Fruit fly (Drosophila melanogaster): Measurements from ENCODE around the gene spas.
A peak's percentile ranks its signal among the peaks of the same experiment; 100 is the strongest.

The spas gene

DNA sequence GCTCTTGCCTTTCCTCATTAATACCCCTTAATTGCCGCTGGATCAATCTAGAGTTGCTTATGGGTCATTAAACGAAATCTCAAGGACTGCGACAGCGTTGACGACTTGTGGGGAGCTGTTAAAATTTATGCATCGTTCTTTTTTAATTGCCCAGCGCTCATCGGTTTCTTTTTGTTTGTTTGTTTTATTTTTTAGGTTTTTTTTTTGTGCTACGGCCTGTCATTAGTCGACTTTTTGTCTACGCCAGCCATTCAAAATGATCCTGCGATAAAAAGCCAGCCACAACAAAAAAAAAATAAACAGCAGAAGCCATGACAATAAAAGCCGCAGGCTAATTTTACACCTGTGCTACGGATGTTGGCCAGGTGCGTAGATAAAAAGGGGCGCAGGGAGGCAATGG lies 34.1 kb upstream of the spas start (continued):
- TF ChIP-seq ss (GFP tag; optimal IDR thresholded peaks at IDR 0.05) (peak; percentile 76 to 84), Ets96B (tag; optimal IDR thresholded peaks at IDR 0.05) (no peak), lz (GFP tag; optimal IDR thresholded peaks at IDR 0.05) (no peak), CG6854 (GFP tag; optimal IDR thresholded peaks at IDR 0.05) (no peak), Blimp-1 (GFP tag; optimal IDR thresholded peaks at IDR 0.05) (no peak), Ets21C (GFP tag; optimal IDR thresholded peaks at IDR 0.05) (no peak), fd59A (GFP tag; optimal IDR thresholded peaks at IDR 0.05) (no peak), Gug (GFP tag; IDR thresholded peaks at IDR 0.05) (no peak), dac (GFP tag; optimal IDR thresholded peaks at IDR 0.05) (no peak), CG4318 (GFP tag; optimal IDR thresholded peaks at IDR 0.05) (no peak), CG10631 (GFP tag; optimal IDR thresholded peaks at IDR 0.05) (no peak), spab (GFP tag; optimal IDR thresholded peaks at IDR 0.05) (peak; percentile 60), CG6792 (GFP tag; optimal IDR thresholded peaks at IDR 0.05) (no peak), Smox (GFP tag; optimal IDR thresholded peaks at IDR 0.05) (no peak), CG34406 (GFP tag; optimal IDR thresholded peaks at IDR 0.05) (no peak), dsx (GFP tag; optimal IDR thresholded peaks at IDR 0.05; ENCODE audit: poor library complexity, severe bottlenecking) (peak; percentile 34), CG6808 (GFP tag; optimal IDR thresholded peaks at IDR 0.05) (peak; percentile 75), CG32006 (GFP tag; optimal IDR thresholded peaks at IDR 0.05) (no peak)

DNA sequence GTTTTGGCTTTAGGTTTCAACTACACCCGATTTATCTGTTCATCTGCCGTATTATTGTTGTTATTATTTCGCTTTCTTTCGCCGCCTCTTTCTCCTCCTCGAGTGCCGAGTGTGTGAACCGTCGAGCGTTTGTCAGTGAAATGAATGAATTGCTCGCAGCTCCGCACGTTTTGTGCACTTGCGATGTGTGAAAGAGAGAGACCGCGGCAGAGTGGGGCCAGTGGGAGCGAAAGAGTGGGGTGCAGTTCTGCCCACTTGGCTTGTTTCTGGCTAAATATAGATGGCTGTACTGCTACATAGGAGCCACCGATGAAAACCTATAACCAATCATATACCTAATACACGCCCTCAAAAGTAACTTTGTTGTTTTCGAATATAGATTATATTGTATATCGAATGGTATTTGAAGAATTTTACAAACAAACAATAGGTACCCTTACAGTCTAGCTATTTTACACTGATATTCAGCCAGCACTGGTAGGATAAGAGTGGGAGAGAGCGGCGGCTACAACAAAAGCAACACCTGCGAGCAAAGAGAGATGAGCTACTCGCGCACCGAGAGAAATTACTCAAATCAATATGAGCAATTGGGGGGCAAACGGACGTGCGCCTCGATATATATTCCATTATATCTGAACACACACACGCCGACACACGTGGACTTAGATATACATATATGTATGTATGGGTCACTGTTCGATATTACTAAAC lies 31.4 kb upstream of the spas start:
- TF ChIP-seq CG32006 (GFP tag; optimal IDR thresholded peaks at IDR 0.05) (peak; percentile 47), spab (GFP tag; optimal IDR thresholded peaks at IDR 0.05) (no peak), CG6276 (GFP tag; optimal IDR thresholded peaks at IDR 0.05) (peak; percentile 41), ss (GFP tag; optimal IDR thresholded peaks at IDR 0.05) (peak in 1 of 2 experiments; percentile 26), CG1621 (tag; optimal IDR thresholded peaks at IDR 0.05) (no peak), Smox (GFP tag; optimal IDR thresholded peaks at IDR 0.05) (peak; percentile 1), salr (GFP tag; optimal IDR thresholded peaks at IDR 0.05) (no peak), CG6808 (GFP tag; optimal IDR thresholded peaks at IDR 0.05) (peak; percentile 14), Met (GFP tag; optimal IDR thresholded peaks at IDR 0.05) (peak; percentile 56), esn (GFP tag; optimal IDR thresholded peaks at IDR 0.05) (peak; percentile 32), Lpt (GFP tag; optimal IDR thresholded peaks at IDR 0.05) (no peak), CG31627 (GFP tag; optimal IDR thresholded peaks at IDR 0.05) (peak; percentile 20), Eip75B (GFP tag; optimal IDR thresholded peaks at IDR 0.05) (peak; percentile 28), lz (GFP tag; optimal IDR thresholded peaks at IDR 0.05) (peak; percentile 22), CG8119 (GFP tag; IDR thresholded peaks at IDR 0.05) (peak; percentile 55), CG3032 (tag; optimal IDR thresholded peaks at IDR 0.05) (no peak), CG11902 (GFP tag; optimal IDR thresholded peaks at IDR 0.05) (no peak), achi (GFP tag; optimal IDR thresholded peaks at IDR 0.05) (no peak), dac (GFP tag; optimal IDR thresholded peaks at IDR 0.05) (peak; percentile 14), CG10631 (GFP tag; optimal IDR thresholded peaks at IDR 0.05) (no peak), acj6 (GFP tag; optimal IDR thresholded peaks at IDR 0.05) (no peak), vri (GFP tag; optimal IDR thresholded peaks at IDR 0.05) (peak; percentile 9), net (GFP tag; optimal IDR thresholded peaks at IDR 0.05) (peak; percentile 24), Blimp-1 (GFP tag; optimal IDR thresholded peaks at IDR 0.05) (no peak), CG3919 (GFP tag; optimal IDR thresholded peaks at IDR 0.05) (peak; percentile 10), pdm3 (GFP tag; optimal IDR thresholded peaks at IDR 0.05) (peak; percentile 4), CG6163 (GFP tag; IDR thresholded peaks at IDR 0.05) (peak; percentile 41; the same call in 1 of the 3 replicates), CG8319 (GFP tag; optimal IDR thresholded peaks at IDR 0.05) (no peak), Ets21C (GFP tag; optimal IDR thresholded peaks at IDR 0.05) (peak; percentile 21), cyc (GFP tag; optimal IDR thresholded peaks at IDR 0.05) (no peak), fd85E (GFP tag; optimal IDR thresholded peaks at IDR 0.05) (no peak), eg (GFP tag; IDR thresholded peaks at IDR 0.05) (peak; percentile 54), CG34406 (GFP tag; optimal IDR thresholded peaks at IDR 0.05) (no peak), Sox15 (GFP tag; optimal IDR thresholded peaks at IDR 0.05) (no peak), CG11762 (GFP tag; optimal IDR thresholded peaks at IDR 0.05; ENCODE audit: insufficient read depth) (no peak), CG7368 (GFP tag; optimal IDR thresholded peaks at IDR 0.05) (no peak), CG6792 (GFP tag; optimal IDR thresholded peaks at IDR 0.05) (peak; percentile 8), CG10669 (GFP tag; optimal IDR thresholded peaks at IDR 0.05) (no peak), OdsH (GFP tag; optimal IDR thresholded peaks at IDR 0.05) (peak; percentile 47), svp (GFP tag) (peak; percentile 80), Sox102F (GFP tag; optimal IDR thresholded peaks at IDR 0.05) (no peak)
